Worm (Caenorhabditis elegans): Measurements from ENCODE around the gene R12A1.3.
A peak's percentile ranks its signal among the peaks of the same experiment; 100 is the strongest.

Gene R12A1.3

DNA sequence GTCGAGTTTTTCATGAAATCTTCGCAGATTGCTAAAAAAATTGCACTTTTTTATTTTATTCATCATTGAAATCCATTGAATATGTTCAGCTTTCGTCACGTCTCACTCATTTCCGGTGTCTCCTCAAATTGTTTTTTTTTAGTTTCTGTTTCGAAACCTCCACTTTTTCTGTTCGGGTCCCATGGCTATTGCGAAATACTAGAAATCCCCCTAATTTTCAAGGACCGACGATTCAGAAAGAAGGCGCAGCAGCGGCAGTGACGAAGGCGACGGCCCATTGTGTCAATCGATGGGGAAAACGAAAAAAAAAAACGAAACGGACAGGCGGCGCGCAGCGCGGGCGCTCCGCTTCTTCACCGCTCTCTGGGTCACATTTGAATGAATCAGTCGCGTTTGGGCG, 46.4 kb upstream of the R12A1.3 start:
- no peak for TF ChIP-seq lin-39 (tag; optimal IDR thresholded peaks at IDR 0.05)
- no peak for TF ChIP-seq ceh-82 (tag; optimal IDR thresholded peaks at IDR 0.05)
- no peak for TF ChIP-seq hmg-11 (tag; optimal IDR thresholded peaks at IDR 0.05)
- TF ChIP-seq sea-2 (GFP tag; optimal IDR thresholded peaks at IDR 0.05) = no peak
- TF ChIP-seq eor-1 (tag; optimal IDR thresholded peaks at IDR 0.05) = no peak
- no peak for TF ChIP-seq daf-12 (tag; optimal IDR thresholded peaks at IDR 0.05)
- TF ChIP-seq zag-1 (tag; optimal IDR thresholded peaks at IDR 0.05) = no peak
- no peak for TF ChIP-seq nhr-43 (tag; optimal IDR thresholded peaks at IDR 0.05; ENCODE audit: poor library complexity, severe bottlenecking)
- TF ChIP-seq nhr-23 (tag; optimal IDR thresholded peaks at IDR 0.05) = no peak

DNA sequence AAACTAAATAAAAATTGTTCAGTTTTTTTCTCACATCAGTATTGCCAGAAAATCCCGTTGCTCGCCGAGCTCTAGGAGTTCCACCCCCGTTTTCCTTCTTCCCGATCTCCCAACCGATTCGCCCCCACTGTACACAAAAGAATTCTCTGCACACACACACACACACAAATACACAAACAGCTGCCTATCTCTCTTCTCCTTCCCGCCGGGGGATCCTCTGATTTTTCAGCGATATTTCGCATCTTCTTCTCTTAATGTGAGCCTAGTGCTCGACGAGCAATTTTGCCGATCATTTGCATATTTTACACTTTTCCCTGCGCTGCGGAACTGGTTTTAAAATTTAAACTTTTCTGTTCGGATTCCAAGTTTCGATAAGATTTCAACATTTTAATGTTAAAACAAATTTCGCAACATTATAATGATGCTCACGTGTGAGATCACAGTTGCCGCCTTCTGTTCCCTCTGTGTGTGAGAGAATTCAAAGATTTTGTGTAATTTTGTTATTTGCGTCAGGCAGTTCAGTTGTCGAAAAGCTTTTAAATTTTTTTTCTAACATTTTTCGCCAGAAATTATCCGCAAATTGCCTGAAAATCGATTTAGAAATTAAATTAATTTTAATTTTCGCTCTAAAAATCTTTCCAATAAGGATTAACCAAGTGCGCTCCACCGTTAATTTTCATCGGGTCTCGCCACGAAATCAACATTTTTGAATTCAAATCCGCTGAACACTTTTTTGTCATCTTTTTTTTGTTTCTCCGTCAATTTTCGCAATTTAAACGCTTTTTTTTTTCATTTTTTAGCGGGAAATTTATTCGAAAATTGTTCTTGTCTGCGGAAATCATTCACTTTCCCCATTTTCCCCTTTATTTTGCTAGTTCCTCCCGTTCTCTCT, 45.7 kb upstream of the R12A1.3 start:
- TF ChIP-seq lin-39 (tag; optimal IDR thresholded peaks at IDR 0.05) = peak; percentile 35
- peak; percentile 9 for TF ChIP-seq fkh-2 (tag; optimal IDR thresholded peaks at IDR 0.05)
- TF ChIP-seq jun-1 (tag; optimal IDR thresholded peaks at IDR 0.05) = no peak
- peak; percentile 35 for TF ChIP-seq fkh-10 (GFP tag; optimal IDR thresholded peaks at IDR 0.05)
- peak; percentile 48 for TF ChIP-seq ceh-28 (tag; optimal IDR thresholded peaks at IDR 0.05)
- peak; percentile 86 for TF ChIP-seq lin-15B (tag; optimal IDR thresholded peaks at IDR 0.05)
- TF ChIP-seq elt-1 (tag; optimal IDR thresholded peaks at IDR 0.05) = peak; percentile 30
- no peak for TF ChIP-seq nhr-12 (tag; optimal IDR thresholded peaks at IDR 0.05)
- TF ChIP-seq pqm-1 (tag; optimal IDR thresholded peaks at IDR 0.05) = peak; percentile 24
- TF ChIP-seq nfya-1 (tag; optimal IDR thresholded peaks at IDR 0.05; ENCODE audit: insufficient read depth) = peak; percentile 81
- TF ChIP-seq elt-2 (tag; optimal IDR thresholded peaks at IDR 0.05) = peak; percentile 27
- peak; percentile 62 for TF ChIP-seq egl-5 (tag; optimal IDR thresholded peaks at IDR 0.05)
- TF ChIP-seq nhr-23 (tag; optimal IDR thresholded peaks at IDR 0.05) = peak; percentile 83
- no peak for TF ChIP-seq ztf-11 (tag; optimal IDR thresholded peaks at IDR 0.05)
- peak; percentile 43 for TF ChIP-seq nhr-43 (tag; optimal IDR thresholded peaks at IDR 0.05; ENCODE audit: poor library complexity, severe bottlenecking)
- TF ChIP-seq snpc-4 (tag; optimal IDR thresholded peaks at IDR 0.05) = peak; percentile 10
- peak; percentile 95 for TF ChIP-seq skn-1 (tag; optimal IDR thresholded peaks at IDR 0.05)
- peak; percentile 74 for TF ChIP-seq pha-4 (tag; optimal IDR thresholded peaks at IDR 0.05)
- no peak for TF ChIP-seq nhr-77 (tag; optimal IDR thresholded peaks at IDR 0.05)

DNA sequence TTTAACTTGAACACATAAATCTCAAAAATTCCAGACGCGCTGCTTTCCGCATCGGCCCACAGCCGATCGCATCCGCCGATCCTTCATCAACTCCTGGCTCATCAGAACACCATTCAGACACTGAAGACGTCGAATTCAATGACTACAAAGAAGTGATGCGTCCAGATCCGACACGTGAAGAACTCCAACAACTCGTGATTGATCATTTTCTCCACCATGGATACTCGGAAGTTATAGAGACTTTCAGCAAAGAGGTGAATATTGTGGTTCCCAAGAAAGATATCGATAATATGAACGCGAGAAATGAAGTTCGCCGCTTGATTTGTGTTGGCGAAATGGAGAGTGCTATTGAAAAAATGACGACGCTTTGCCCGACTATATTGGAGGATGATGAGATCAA, 43.3 kb upstream of the R12A1.3 start:
- TF ChIP-seq nhr-76 (tag; optimal IDR thresholded peaks at IDR 0.05) (no peak), jun-1 (tag; optimal IDR thresholded peaks at IDR 0.05) (no peak), nhr-28 (tag; optimal IDR thresholded peaks at IDR 0.05) (no peak), elt-3 (tag; optimal IDR thresholded peaks at IDR 0.05) (no peak)

DNA sequence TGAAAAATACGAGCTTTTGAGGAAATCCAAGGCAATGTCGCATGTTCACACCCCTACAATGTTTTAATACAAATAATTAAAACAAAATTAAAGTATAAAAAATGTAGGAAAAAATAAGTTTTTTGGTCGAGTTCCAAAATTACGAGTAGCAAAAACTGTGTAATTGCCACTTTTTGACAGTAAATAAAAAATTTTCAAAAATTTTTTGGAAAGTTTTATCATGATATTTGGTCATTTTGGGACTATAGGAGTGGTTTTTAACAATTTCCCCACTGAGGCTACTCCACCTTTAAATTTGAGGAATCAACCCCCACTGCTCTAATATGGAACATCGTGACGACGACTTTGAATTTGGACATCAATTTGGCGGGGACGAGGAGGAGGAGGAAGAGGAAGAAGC, 41.9 kb upstream of the R12A1.3 start, which contains the start of gene gid-8:
gid-8 (plus strand) TSS at position 301 of the 400 bp plus-strand sequence.
- TF ChIP-seq ceh-16 (tag; optimal IDR thresholded peaks at IDR 0.05) (no peak), nhr-25 (tag; optimal IDR thresholded peaks at IDR 0.05) (no peak)

DNA sequence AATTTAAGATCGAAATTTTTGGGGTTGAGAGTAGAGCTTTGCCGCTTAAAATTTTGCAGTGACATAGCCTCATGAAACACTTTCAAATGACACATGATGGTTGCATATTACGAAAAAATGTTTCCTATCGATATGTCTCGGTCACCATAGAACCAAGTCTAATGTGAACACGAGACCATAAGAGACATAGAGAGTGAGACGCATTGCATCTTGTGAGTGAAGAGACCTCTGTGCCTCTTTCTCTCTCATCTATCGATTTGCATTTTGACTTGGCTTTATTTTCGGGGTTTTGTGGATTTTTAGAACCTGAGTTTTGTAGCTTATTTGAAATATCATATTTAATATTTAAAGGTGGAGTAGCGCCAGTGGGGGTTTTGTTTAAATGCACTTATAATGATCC, 41.4 kb upstream of the R12A1.3 start:
- TF ChIP-seq ceh-28 (tag; optimal IDR thresholded peaks at IDR 0.05) (peak; percentile 28), hmg-11 (tag; optimal IDR thresholded peaks at IDR 0.05) (peak; percentile 41), eor-1 (tag; optimal IDR thresholded peaks at IDR 0.05) (no peak), nfya-1 (tag; optimal IDR thresholded peaks at IDR 0.05; ENCODE audit: insufficient read depth) (peak; percentile 47), pha-4 (tag; optimal IDR thresholded peaks at IDR 0.05) (peak; percentile 28), ama-1 (optimal IDR thresholded peaks at IDR 0.05) (no peak), elt-2 (tag; optimal IDR thresholded peaks at IDR 0.05) (peak; percentile 29), ZK546.5 (tag; optimal IDR thresholded peaks at IDR 0.05) (no peak)

Measured in whole organism, L3 larva.